Fruit fly (Drosophila melanogaster): ENCODE results near the gene osa.
A peak's percentile ranks its signal among the peaks of the same experiment; 100 is the strongest.

Gene osa

DNA sequence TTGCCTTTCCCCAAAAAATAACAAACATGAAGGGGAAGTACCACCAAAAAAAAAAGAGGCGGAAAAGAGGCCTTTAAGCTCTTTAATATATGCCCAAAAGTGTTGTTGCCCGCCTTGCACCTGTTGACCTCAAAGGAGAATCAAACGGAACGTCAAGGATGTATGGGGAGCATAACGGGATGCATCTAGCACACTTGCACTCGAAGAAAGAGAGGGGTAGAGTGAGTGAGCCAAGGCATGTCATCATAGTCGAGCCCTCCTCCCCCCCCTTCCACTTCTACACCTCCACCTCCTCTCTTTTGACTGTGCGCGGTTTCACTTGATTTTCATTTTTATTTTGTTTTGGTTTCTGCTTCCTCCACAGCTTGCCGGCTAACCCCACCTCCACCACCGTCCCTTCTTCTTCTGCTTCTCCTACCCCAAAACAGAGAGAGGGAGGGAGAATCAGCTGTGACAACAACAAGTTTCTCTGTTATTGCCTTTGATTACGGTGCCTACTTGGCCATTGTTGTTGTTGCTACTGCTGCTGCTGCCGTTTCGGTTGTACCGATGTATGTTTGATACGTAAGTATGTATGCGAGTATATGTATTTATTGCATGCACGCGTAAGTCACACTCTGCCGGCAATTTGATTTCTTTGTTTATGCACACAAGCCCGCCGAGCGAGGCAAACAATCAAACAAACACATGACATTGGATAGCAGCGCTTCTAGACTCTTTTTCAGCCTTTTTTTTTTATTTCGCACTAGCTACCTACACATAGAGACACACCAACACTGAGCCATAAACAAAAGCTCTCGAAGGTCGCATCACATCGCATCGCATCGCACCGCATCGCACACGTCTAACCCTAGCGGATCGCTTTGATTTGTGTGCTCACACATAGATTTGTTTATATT, 5.3 kb downstream of the osa start:
- no peak for TF ChIP-seq CG14655 (GFP tag; optimal IDR thresholded peaks at IDR 0.05)
- peak; percentile 21; the same call in 1 of the 2 replicates for TF ChIP-seq CG12605 (GFP tag; IDR thresholded peaks at IDR 0.05)
- peak; percentile 80 for TF ChIP-seq CG13204 (GFP tag; optimal IDR thresholded peaks at IDR 0.05)
- 0 out of 3 replicates have a peak, but pooled peaks have one; percentile 12 for TF ChIP-seq CG4496 (GFP tag; IDR thresholded peaks at IDR 0.05)
- peak; percentile 79 for TF ChIP-seq EcR (GFP tag; optimal IDR thresholded peaks at IDR 0.05)

DNA sequence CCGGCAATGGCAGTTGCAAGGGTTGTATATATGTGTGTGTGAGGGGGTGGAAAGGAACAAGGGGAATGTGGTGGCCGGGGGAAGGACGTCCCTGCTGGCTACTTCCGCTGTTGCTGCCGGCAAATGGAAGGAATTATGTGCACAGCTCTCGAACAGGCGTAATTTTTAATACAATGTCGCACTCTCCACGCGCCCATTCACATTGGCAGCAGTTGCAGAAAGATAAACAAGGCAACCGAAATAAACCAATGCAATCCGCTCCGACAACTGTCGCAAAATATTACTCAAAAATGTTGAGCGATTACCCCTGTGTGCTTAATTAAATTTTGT, 6.5 kb downstream of the osa start:
- no peak for TF ChIP-seq D1 (tag; optimal IDR thresholded peaks at IDR 0.05)
- TF ChIP-seq CG14655 (GFP tag; optimal IDR thresholded peaks at IDR 0.05), result no peak
- TF ChIP-seq CG4496 (GFP tag; IDR thresholded peaks at IDR 0.05), result no peak
- TF ChIP-seq EcR (GFP tag; optimal IDR thresholded peaks at IDR 0.05), result no peak
- TF ChIP-seq CG9948 (tag; optimal IDR thresholded peaks at IDR 0.05), result no peak
- no peak for TF ChIP-seq fd96Ca (GFP tag; IDR thresholded peaks at IDR 0.05)
- TF ChIP-seq rn (GFP tag; IDR thresholded peaks at IDR 0.05), result no peak
- TF ChIP-seq CG8159 (tag; optimal IDR thresholded peaks at IDR 0.05), result no peak
- no peak for TF ChIP-seq CG32121 (GFP tag; IDR thresholded peaks at IDR 0.05)
- TF ChIP-seq gl (tag; optimal IDR thresholded peaks at IDR 0.05), result no peak
- TF ChIP-seq CG34367 (tag; optimal IDR thresholded peaks at IDR 0.05), result no peak
- TF ChIP-seq Snoo (tag; optimal IDR thresholded peaks at IDR 0.05), result no peak
- TF ChIP-seq CG10348 (GFP tag; IDR thresholded peaks at IDR 0.05), result no peak
- no peak for TF ChIP-seq CG12605 (GFP tag; IDR thresholded peaks at IDR 0.05)
- no peak for TF ChIP-seq Pif1B (GFP tag; optimal IDR thresholded peaks at IDR 0.05)
- no peak for TF ChIP-seq Ets98B (GFP tag; IDR thresholded peaks at IDR 0.05)
- TF ChIP-seq CG15710 (tag; optimal IDR thresholded peaks at IDR 0.05), result no peak
- TF ChIP-seq Pif1A (GFP tag; optimal IDR thresholded peaks at IDR 0.05), result no peak
- TF ChIP-seq CG8301 (tag; optimal IDR thresholded peaks at IDR 0.05), result no peak

DNA sequence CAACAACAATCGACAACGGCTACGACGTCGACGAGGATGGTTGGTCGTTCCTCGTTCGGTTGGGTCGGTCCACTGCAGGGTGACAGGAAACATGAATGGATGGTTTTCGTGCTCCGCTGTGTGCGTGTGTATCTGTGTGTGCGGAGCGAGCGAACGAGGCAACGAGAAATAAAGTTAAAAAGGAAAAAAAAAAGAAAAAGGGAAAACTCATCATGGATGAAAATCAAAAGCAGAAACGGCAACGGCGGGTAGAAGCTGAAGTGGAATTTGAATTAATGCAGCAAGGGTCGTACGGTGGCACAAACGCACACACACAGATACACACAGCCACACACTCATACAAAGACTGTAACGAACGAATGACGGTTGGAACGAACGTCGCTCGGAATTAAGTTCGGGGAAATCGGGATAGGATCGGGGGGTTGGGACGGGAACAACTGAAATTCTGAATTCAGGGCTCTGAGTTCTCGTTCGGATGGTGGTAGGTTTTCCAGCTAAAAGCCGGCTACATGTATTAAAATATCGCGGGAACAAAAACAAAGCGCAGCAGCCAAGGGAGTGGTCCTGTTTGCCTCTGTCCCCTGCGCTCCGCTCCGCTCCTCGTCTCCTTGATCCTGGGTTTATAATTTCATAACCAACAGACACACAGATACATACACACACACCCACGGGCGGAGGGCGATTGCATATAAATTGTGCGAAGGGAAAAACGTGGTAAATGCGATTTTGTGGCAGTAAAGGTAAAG, 7.1 kb downstream of the osa start:
- TF ChIP-seq CG14655 (GFP tag; optimal IDR thresholded peaks at IDR 0.05) (peak; percentile 15), D1 (tag; optimal IDR thresholded peaks at IDR 0.05) (no peak), CG9948 (tag; optimal IDR thresholded peaks at IDR 0.05) (no peak), EcR (GFP tag; optimal IDR thresholded peaks at IDR 0.05) (peak; percentile 70), CG34367 (tag; optimal IDR thresholded peaks at IDR 0.05) (no peak), Pif1B (GFP tag; optimal IDR thresholded peaks at IDR 0.05) (peak; percentile 18), rn (GFP tag; IDR thresholded peaks at IDR 0.05) (no peak), fd96Ca (GFP tag; IDR thresholded peaks at IDR 0.05) (no peak; the same call in 2 of the 3 replicates), Snoo (tag; optimal IDR thresholded peaks at IDR 0.05) (no peak), Ets98B (GFP tag; IDR thresholded peaks at IDR 0.05) (no peak), Pif1A (GFP tag; optimal IDR thresholded peaks at IDR 0.05) (no peak), gl (tag; optimal IDR thresholded peaks at IDR 0.05) (no peak), CG15710 (tag; optimal IDR thresholded peaks at IDR 0.05) (no peak), CG8301 (tag; optimal IDR thresholded peaks at IDR 0.05) (no peak), CG32121 (GFP tag; IDR thresholded peaks at IDR 0.05) (no peak), CG13204 (GFP tag; optimal IDR thresholded peaks at IDR 0.05) (peak; percentile 85), CG10348 (GFP tag; IDR thresholded peaks at IDR 0.05) (no peak), CG4496 (GFP tag; IDR thresholded peaks at IDR 0.05) (peak; percentile 54; the same call in 1 of the 3 replicates), CG8159 (tag; optimal IDR thresholded peaks at IDR 0.05) (peak; percentile 20), CG17806 (tag; optimal IDR thresholded peaks at IDR 0.05) (no peak), CG12605 (GFP tag; IDR thresholded peaks at IDR 0.05) (no peak)

DNA sequence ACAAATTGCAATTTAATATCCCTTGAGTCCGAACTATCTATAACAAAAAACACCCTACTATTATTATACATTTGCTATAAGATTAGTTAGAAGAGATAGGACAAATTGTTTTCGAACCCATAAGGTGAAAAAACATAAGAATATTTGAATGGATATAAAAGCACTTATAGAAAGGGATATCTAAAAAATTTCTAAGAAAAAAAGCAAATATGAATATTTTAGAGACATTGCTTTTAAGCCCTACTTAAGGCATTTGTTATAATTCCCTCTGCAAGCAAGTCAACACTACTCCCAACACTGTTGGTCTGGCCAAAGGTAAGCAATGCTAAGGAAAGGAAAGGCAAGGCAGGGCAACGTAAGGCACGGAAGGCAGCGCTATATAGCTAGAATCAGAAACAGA, 7.7 kb downstream of the osa start:
- TF ChIP-seq CG9948 (tag; optimal IDR thresholded peaks at IDR 0.05) (peak; percentile 12), fd96Ca (GFP tag; IDR thresholded peaks at IDR 0.05) (no peak), CG8301 (tag; optimal IDR thresholded peaks at IDR 0.05) (no peak)

DNA sequence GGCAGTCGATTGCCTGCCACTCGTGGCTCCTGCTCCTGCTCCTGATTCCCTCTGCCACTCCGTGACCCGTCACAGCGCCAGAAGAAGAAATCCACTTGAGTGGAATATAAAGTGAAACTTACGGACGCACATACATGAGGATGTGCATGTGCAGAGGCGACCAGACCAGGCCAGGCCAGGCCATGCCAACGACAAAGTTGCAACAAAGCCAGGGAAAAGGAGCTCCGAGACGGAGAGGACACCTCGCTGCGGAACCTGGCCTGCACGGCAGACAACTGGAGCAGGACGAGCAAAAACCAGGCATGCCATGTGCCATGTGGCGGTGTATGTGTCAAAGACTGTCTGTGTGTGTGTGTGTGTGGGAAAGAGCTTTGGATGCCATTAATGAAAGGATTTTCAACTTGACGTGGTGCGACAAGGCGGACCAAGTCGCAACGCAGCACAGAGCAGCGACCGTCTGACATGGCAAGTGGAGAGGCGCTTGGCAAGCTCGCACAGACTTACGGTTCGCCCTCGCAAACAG, 8.5 kb downstream of the osa start:
- TF ChIP-seq CG34367 (tag; optimal IDR thresholded peaks at IDR 0.05) (no peak), CG13204 (GFP tag; optimal IDR thresholded peaks at IDR 0.05) (peak; percentile 56), fd96Ca (GFP tag; IDR thresholded peaks at IDR 0.05) (no peak), CG8301 (tag; optimal IDR thresholded peaks at IDR 0.05) (no peak)

DNA sequence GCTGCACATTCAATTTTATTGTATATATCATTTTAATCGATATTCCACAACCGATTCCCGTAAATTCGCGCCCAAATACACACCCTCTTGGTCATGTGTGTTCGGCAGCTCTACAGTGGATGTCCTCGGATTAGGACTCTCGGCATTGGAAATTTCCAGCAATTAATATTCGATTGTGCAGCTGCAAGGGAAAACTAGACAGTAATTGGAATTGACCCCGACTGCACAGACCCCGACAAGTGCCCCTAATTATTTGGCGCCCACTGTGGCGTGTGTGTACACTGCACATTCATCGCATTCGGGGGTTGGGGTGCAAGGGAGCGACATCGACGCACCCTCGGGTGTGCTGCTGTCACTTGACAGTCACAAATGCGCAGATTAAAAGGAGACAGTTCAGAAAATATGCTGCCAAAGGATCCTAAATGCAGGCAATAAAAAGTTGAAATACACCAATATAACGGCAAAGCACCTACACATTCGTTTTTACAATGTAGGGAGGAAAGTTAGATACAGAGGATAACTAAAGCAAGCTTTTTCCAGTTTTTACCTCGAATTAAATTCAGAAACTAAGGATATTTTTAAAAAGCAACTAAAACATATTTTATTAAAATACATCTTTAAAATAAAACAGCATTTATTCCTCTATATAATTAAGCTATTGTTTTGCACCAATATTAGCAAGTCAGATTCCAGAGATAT, 9.2 kb downstream of the osa start:
- TF ChIP-seq CG8301 (tag; optimal IDR thresholded peaks at IDR 0.05) (no peak), fd96Ca (GFP tag; IDR thresholded peaks at IDR 0.05) (peak; percentile 18; the same call in 1 of the 3 replicates), gl (tag; optimal IDR thresholded peaks at IDR 0.05) (no peak), CG14655 (GFP tag; optimal IDR thresholded peaks at IDR 0.05) (peak; percentile 18), Pif1B (GFP tag; optimal IDR thresholded peaks at IDR 0.05) (no peak), CG13204 (GFP tag; optimal IDR thresholded peaks at IDR 0.05) (no peak), CG17806 (tag; optimal IDR thresholded peaks at IDR 0.05) (no peak), Ets98B (GFP tag; IDR thresholded peaks at IDR 0.05) (no peak), CG9948 (tag; optimal IDR thresholded peaks at IDR 0.05) (no peak), CG32121 (GFP tag; IDR thresholded peaks at IDR 0.05) (no peak), Snoo (tag; optimal IDR thresholded peaks at IDR 0.05) (no peak), CG8159 (tag; optimal IDR thresholded peaks at IDR 0.05) (peak; percentile 32)

Measured in whole organism, pupa.